Fruit fly (Drosophila melanogaster): Measurements from ENCODE around the gene Atac3.

The Atac3 gene

DNA sequence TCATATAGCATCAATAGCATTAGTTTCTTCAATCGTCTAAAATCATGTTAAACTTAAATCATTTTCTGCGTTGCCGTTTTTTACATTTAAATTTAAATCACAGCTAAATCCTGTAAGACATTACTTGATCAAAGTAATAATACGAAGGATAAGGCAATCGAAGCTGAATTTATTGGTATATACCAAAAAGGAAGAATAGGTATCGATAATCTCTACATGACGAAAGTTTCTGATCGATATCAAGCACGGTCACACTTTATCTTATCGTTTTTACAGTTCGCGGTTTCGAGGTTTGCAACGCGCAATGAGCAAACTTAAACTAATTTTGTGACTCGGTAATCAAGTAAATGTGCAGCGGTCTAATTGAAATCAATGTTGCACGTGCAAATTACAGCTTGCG lies at the start of gene Atac3, which contains the start of gene Ptpmeg (continued):
- TF ChIP-seq CG8290 (GFP tag; optimal IDR thresholded peaks at IDR 0.05) (peak; percentile 48), CG8290 (tag; optimal IDR thresholded peaks at IDR 0.05) (peak in 1 of 2 experiments; percentile 36), CG3838 (GFP tag; optimal IDR thresholded peaks at IDR 0.05) (no peak), HmgZ (tag; optimal IDR thresholded peaks at IDR 0.05) (no peak), Side (GFP tag; optimal IDR thresholded peaks at IDR 0.05) (no peak), CG18619 (GFP tag; optimal IDR thresholded peaks at IDR 0.05) (no peak), Doc2 (GFP tag; IDR thresholded peaks at IDR 0.05) (no peak), Stat92E (GFP tag; optimal IDR thresholded peaks at IDR 0.05) (peak in 1 of 3 experiments; percentile 9), CG1233 (GFP tag; optimal IDR thresholded peaks at IDR 0.05) (no peak), da (GFP tag; optimal IDR thresholded peaks at IDR 0.05) (no peak), CG9215 (GFP tag; IDR thresholded peaks at IDR 0.05) (no peak), Jarid2 (GFP tag; optimal IDR thresholded peaks at IDR 0.05) (no peak), Rx (GFP tag; IDR thresholded peaks at IDR 0.05) (no peak), cg (GFP tag; optimal IDR thresholded peaks at IDR 0.05) (no peak), vvl (GFP tag; IDR thresholded peaks at IDR 0.05) (no peak), CG18764 (GFP tag; optimal IDR thresholded peaks at IDR 0.05) (no peak), CG7928 (GFP tag; optimal IDR thresholded peaks at IDR 0.05) (no peak), ATbp (GFP tag; optimal IDR thresholded peaks at IDR 0.05) (no peak), Ravus (GFP tag; IDR thresholded peaks at IDR 0.05) (no peak), gsb (GFP tag; IDR thresholded peaks at IDR 0.05) (no peak), hb (GFP tag; IDR thresholded peaks at IDR 0.05; ENCODE audit: partially characterized antibody) (0 out of 3 replicates have a peak, but pooled peaks have one; percentile 17), sisA (GFP tag; IDR thresholded peaks at IDR 0.05) (no peak), Vsx1 (GFP tag; optimal IDR thresholded peaks at IDR 0.05) (no peak), CG12659 (GFP tag; optimal IDR thresholded peaks at IDR 0.05) (peak; percentile 58), HLH4C (GFP tag; IDR thresholded peaks at IDR 0.05; ENCODE audit: partially characterized antibody) (peak; percentile 29; the same call in 1 of the 3 replicates), kay (GFP tag; optimal IDR thresholded peaks at IDR 0.05) (no peak), sima (GFP tag; optimal IDR thresholded peaks at IDR 0.05) (no peak), CG16779 (GFP tag; IDR thresholded peaks at IDR 0.05) (no peak), en (GFP tag; optimal IDR thresholded peaks at IDR 0.05) (no peak), Awh (GFP tag; IDR thresholded peaks at IDR 0.05) (no peak), Adf1 (GFP tag; IDR thresholded peaks at IDR 0.05) (no peak), emc (GFP tag; optimal IDR thresholded peaks at IDR 0.05) (no peak), bbx (GFP tag; IDR thresholded peaks at IDR 0.05; ENCODE audit: partially characterized antibody) (no peak), Sox102F (GFP tag; optimal IDR thresholded peaks at IDR 0.05) (no peak), Gug (GFP tag; IDR thresholded peaks at IDR 0.05) (no peak), nom (GFP tag; optimal IDR thresholded peaks at IDR 0.05) (no peak), az2 (GFP tag; optimal IDR thresholded peaks at IDR 0.05) (no peak), CG8089 (GFP tag; optimal IDR thresholded peaks at IDR 0.05) (no peak), D19A (tag; optimal IDR thresholded peaks at IDR 0.05) (no peak), CG13775 (GFP tag; optimal IDR thresholded peaks at IDR 0.05) (no peak), CG17328 (GFP tag; IDR thresholded peaks at IDR 0.05) (no peak), trem (tag; optimal IDR thresholded peaks at IDR 0.05) (peak; percentile 32), ERR (GFP tag; optimal IDR thresholded peaks at IDR 0.05) (no peak), CG32532 (GFP tag; IDR thresholded peaks at IDR 0.05) (no peak), Atf6 (GFP tag; IDR thresholded peaks at IDR 0.05) (no peak), sr (GFP tag; IDR thresholded peaks at IDR 0.05) (no peak), CG17361 (GFP tag; IDR thresholded peaks at IDR 0.05) (no peak), CG33557 (GFP tag; optimal IDR thresholded peaks at IDR 0.05) (no peak), D (optimal IDR thresholded peaks at IDR 0.05) (no peak), D (GFP tag; optimal IDR thresholded peaks at IDR 0.05) (no peak), CG8388 (GFP tag; optimal IDR thresholded peaks at IDR 0.05) (no peak), Nf-YA (GFP tag; IDR thresholded peaks at IDR 0.05) (no peak), Opbp (GFP tag; IDR thresholded peaks at IDR 0.05; ENCODE audit: partially characterized antibody) (peak; percentile 19; the same call in 1 of the 3 replicates)
